Worm (Caenorhabditis elegans) whole organism, early embryonic: ENCODE data around the gene sdz-36.

Experiments
- aly-1 ChIP-seq: sonication (generic microtip); optimal IDR thresholded peaks from 2 replicates; lab custom pipeline; 2016; ENCODE audit warnings: missing genetic modification characterization, missing compliant biosample characterization
- ama-1 ChIP-seq: fragments of 150-350 bp; optimal IDR thresholded peaks from 2 replicates; lab custom pipeline; 2014
- ceh-13 ChIP-seq: fragments of 200-800 bp; sonication (Bioruptor generic); optimal IDR thresholded peaks from 2 replicates; lab custom pipeline; 2018; ENCODE audit warnings: mild to moderate bottlenecking, missing genetic modification characterization, missing compliant biosample characterization
- ceh-36 ChIP-seq: sonication (generic microtip); optimal IDR thresholded peaks from 2 replicates; lab custom pipeline; 2016; ENCODE audit warnings: missing genetic modification characterization, inconsistent platforms, missing compliant biosample characterization
- hmg-4 ChIP-seq: fragments of 200-800 bp; sonication (Bioruptor generic); optimal IDR thresholded peaks from 2 replicates; lab custom pipeline; 2018; ENCODE audit warnings: mild to moderate bottlenecking, missing genetic modification characterization, missing compliant biosample characterization
- pes-1 ChIP-seq: fragments of 200-800 bp; sonication (Bioruptor generic); IDR thresholded peaks from 2 replicates; pipeline ENCODE4 v1.3.6; 2022; ENCODE audit warnings: missing genetic modification reagents, missing genetic modification characterization, missing compliant biosample characterization
- sea-1 ChIP-seq: fragments of 200-800 bp; sonication (Bioruptor generic); conservative IDR thresholded peaks from 2 replicates; pipeline ENCODE4 v1.3.6; 2022; ENCODE audit warnings: missing genetic modification characterization, missing compliant biosample characterization
- tbx-37 ChIP-seq: fragments of 200-800 bp; sonication (Bioruptor generic); conservative IDR thresholded peaks from 2 replicates; pipeline ENCODE4 v1.3.6; 2022; ENCODE audit warnings: missing genetic modification reagents, missing genetic modification characterization, missing compliant biosample characterization

DNA sequence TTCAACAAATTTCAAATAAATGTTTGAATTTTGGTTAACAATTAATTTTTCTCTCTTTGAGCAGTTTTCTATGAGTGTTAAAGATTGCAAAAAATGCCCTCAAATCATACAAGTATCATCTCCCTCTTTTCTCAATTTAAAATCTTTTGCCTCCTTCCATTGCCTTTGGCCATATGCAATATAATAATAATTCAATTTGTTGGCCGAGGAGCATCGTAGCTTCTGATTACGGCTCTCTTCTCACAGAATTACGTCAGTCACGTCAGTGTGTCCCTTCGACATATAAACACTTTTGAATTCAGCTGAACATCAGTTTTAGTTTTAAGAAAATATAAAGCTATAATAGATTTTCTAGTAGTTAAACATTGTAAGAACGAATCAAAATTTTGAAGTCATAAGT, 35.2 kb upstream of the sdz-36 start:
- no peak for TF ChIP-seq ceh-13
- no peak for TF ChIP-seq tbx-37 (GFP tag; lab: Robert Waterston, UW)
- no peak for TF ChIP-seq ama-1
- no peak for TF ChIP-seq sea-1 (GFP tag; lab: Robert Waterston, UW)
- no peak for TF ChIP-seq aly-1 (tag; lab: Kevin White, UChicago)
- TF ChIP-seq ceh-36 = no peak
- no peak for TF ChIP-seq pes-1 (GFP tag; lab: Robert Waterston, UW)
- TF ChIP-seq hmg-4 = no peak
